Worm (Caenorhabditis elegans): Measurements from ENCODE around the gene thn-2.

DNA sequence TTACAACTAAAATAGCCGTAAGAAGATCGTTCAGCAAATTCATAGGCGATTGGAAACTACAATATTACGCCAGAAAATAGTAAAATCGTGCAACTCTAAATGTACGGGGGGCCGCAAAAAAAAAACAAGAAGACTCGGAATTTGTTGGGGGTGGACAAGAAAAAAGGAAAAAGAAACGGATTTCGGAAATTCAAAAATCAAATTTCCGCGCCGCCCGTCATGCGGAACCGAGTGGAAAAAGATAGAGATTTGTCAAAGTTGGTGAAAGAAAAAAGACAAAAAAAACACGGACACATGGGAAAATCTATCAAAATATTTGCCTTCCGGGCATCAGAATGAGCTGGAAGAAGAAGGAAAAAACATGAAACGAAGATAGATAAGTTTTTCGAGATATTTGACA, 36.3 kb downstream of the thn-2 start:
- TF ChIP-seq zip-8 (tag; optimal IDR thresholded peaks at IDR 0.05) (no peak), blmp-1 (tag; optimal IDR thresholded peaks at IDR 0.05) (no peak), snpc-4 (tag; optimal IDR thresholded peaks at IDR 0.05) (no peak), flh-1 (GFP tag; optimal IDR thresholded peaks at IDR 0.05) (no peak), lsy-2 (tag; optimal IDR thresholded peaks at IDR 0.05) (no peak), nhr-237 (tag; optimal IDR thresholded peaks at IDR 0.05) (no peak), nhr-76 (tag; optimal IDR thresholded peaks at IDR 0.05) (no peak), mab-5 (tag; optimal IDR thresholded peaks at IDR 0.05) (no peak), pha-4 (tag; optimal IDR thresholded peaks at IDR 0.05) (no peak), unc-39 (tag; optimal IDR thresholded peaks at IDR 0.05) (no peak)

Measured in whole organism, mixed stage, embryonic.